ENCODE assay signal across 1 worm cellular context in genomic region chrX:1960895-1961715, ce11.
TF ChIP-seq lines count a peak whose summit lies in the region.

No protein-coding gene starts in this region.

TF ChIP-seq in whole organism, L1 larva, 84 proteins besides CTCF, POLR2A, EP300 and RAD21 (continued from another document):
- TF ChIP-seq C34B4.2 (tag; optimal IDR thresholded peaks at IDR 0.05; lab: Kevin White, UChicago): no peak
- TF ChIP-seq swsn-7 (tag; optimal IDR thresholded peaks at IDR 0.05; lab: Kevin White, UChicago): peak; percentile 21
- TF ChIP-seq grh-1 (GFP tag; IDR thresholded peaks at IDR 0.05; lab: Robert Waterston, UW): no peak
- no peak for TF ChIP-seq ets-5 (GFP tag; IDR thresholded peaks at IDR 0.05; lab: Robert Waterston, UW)
- peak; percentile 53 for TF ChIP-seq C16A3.4 (tag; optimal IDR thresholded peaks at IDR 0.05; lab: Kevin White, UChicago)
- no peak for TF ChIP-seq elt-3 (tag; optimal IDR thresholded peaks at IDR 0.05; lab: Kevin White, UChicago)
- peak in 1 of 2 experiments; percentile 45 for TF ChIP-seq lin-35 (GFP tag; optimal IDR thresholded peaks at IDR 0.05; lab: Kevin White, UChicago)
- TF ChIP-seq efl-1 (optimal IDR thresholded peaks at IDR 0.05; lab: Kevin White, UChicago): peak in 1 of 2 experiments; percentile 11
- TF ChIP-seq efl-1 (GFP tag; optimal IDR thresholded peaks at IDR 0.05 in 1 of 2; lab: Kevin White, UChicago): peak in 1 of 2 experiments; percentile 81
- TF ChIP-seq lin-15B (tag; optimal IDR thresholded peaks at IDR 0.05; lab: Kevin White, UChicago): no peak
- peak; percentile 7 for TF ChIP-seq snpc-4 (tag; optimal IDR thresholded peaks at IDR 0.05; lab: Kevin White, UChicago)
- no peak for TF ChIP-seq unc-86 (tag; optimal IDR thresholded peaks at IDR 0.05; lab: Kevin White, UChicago)
- TF ChIP-seq nhr-20 (tag; optimal IDR thresholded peaks at IDR 0.05; lab: Kevin White, UChicago): peak; percentile 39
- TF ChIP-seq dsc-1 (tag; optimal IDR thresholded peaks at IDR 0.05; lab: Kevin White, UChicago): peak; percentile 28
- TF ChIP-seq sptf-1 (tag; optimal IDR thresholded peaks at IDR 0.05; lab: Kevin White, UChicago): no peak
- TF ChIP-seq unc-62 (GFP tag; optimal IDR thresholded peaks at IDR 0.05; lab: Kevin White, UChicago): no peak
- TF ChIP-seq unc-130 (tag; optimal IDR thresholded peaks at IDR 0.05; lab: Kevin White, UChicago): no peak
- peak; percentile 2 for TF ChIP-seq nhr-77 (tag; optimal IDR thresholded peaks at IDR 0.05; lab: Kevin White, UChicago)
- TF ChIP-seq hpl-2 (GFP tag; optimal IDR thresholded peaks at IDR 0.05; lab: Kevin White, UChicago): no peak
- TF ChIP-seq dpl-1 (GFP tag; optimal IDR thresholded peaks at IDR 0.05; lab: Kevin White, UChicago): peak in 1 of 3 experiments; percentile 20
- no peak for TF ChIP-seq aly-2 (tag; optimal IDR thresholded peaks at IDR 0.05; lab: Kevin White, UChicago)
- TF ChIP-seq nhr-12 (tag; optimal IDR thresholded peaks at IDR 0.05; lab: Kevin White, UChicago): no peak
- no peak for TF ChIP-seq C04F5.9 (tag; optimal IDR thresholded peaks at IDR 0.05; lab: Kevin White, UChicago)
- TF ChIP-seq tlp-1 (tag; optimal IDR thresholded peaks at IDR 0.05; lab: Kevin White, UChicago): no peak
- no peak for TF ChIP-seq mep-1 (tag; optimal IDR thresholded peaks at IDR 0.05; lab: Kevin White, UChicago)
- no peak for TF ChIP-seq vab-15 (tag; optimal IDR thresholded peaks at IDR 0.05; lab: Kevin White, UChicago)
- no peak for TF ChIP-seq nhr-76 (tag; optimal IDR thresholded peaks at IDR 0.05; lab: Kevin White, UChicago)
- TF ChIP-seq blmp-1 (tag; optimal IDR thresholded peaks at IDR 0.05; lab: Kevin White, UChicago): peak; percentile 34
- TF ChIP-seq pag-3 (tag; optimal IDR thresholded peaks at IDR 0.05; lab: Kevin White, UChicago; ENCODE audit: borderline replicate concordance, insufficient read depth): no peak
- TF ChIP-seq nhr-84 (tag; optimal IDR thresholded peaks at IDR 0.05; lab: Kevin White, UChicago): no peak
- no peak for TF ChIP-seq ces-1 (GFP tag; optimal IDR thresholded peaks at IDR 0.05; lab: Kevin White, UChicago)
- no peak for TF ChIP-seq alr-1 (tag; optimal IDR thresholded peaks at IDR 0.05; lab: Kevin White, UChicago; ENCODE audit: borderline replicate concordance)
- TF ChIP-seq lin-14 (GFP tag; optimal IDR thresholded peaks at IDR 0.05; lab: Kevin White, UChicago): peak; percentile 86
- no peak for TF ChIP-seq nhr-19 (GFP tag; conservative IDR thresholded peaks at IDR 0.05; lab: Robert Waterston, UW)
- TF ChIP-seq efl-3 (GFP tag; optimal IDR thresholded peaks at IDR 0.05; lab: Kevin White, UChicago): no peak
- TF ChIP-seq jun-1 (tag; optimal IDR thresholded peaks at IDR 0.05; lab: Kevin White, UChicago): no peak
- peak; percentile 21 for TF ChIP-seq elt-2 (tag; optimal IDR thresholded peaks at IDR 0.05; lab: Kevin White, UChicago)
- no peak for TF ChIP-seq ztf-11 (tag; optimal IDR thresholded peaks at IDR 0.05; lab: Kevin White, UChicago)
- TF ChIP-seq nhr-28 (tag; optimal IDR thresholded peaks at IDR 0.05; lab: Kevin White, UChicago): no peak
- peak; percentile 45 for TF ChIP-seq nhr-71 (tag; optimal IDR thresholded peaks at IDR 0.05; lab: Kevin White, UChicago)
